Worm (Caenorhabditis elegans) whole organism, mixed stage, embryonic: ENCODE results near the gene secs-1.
A peak's percentile ranks its signal among the peaks of the same experiment; 100 is the strongest.

ENCODE experiments used
- elt-1 ChIP-seq: sonication (generic microtip); optimal IDR thresholded peaks from 2 replicates; lab custom pipeline; 2017; ENCODE audit warnings: missing genetic modification characterization, mild to moderate bottlenecking, missing compliant biosample characterization, antibody characterized with exemption, moderate library complexity, borderline replicate concordance; ENCODE audit not compliant: insufficient read depth
- elt-3 ChIP-seq: fragments of 150-350 bp; optimal IDR thresholded peaks from 2 replicates; lab custom pipeline; 2014; ENCODE audit warnings: missing biosample characterization, missing genetic modification characterization
- lin-13 ChIP-seq: fragments of 150-350 bp; optimal IDR thresholded peaks from 2 replicates; lab custom pipeline; 2014; ENCODE audit warnings: missing biosample characterization, missing genetic modification characterization
- nhr-237 ChIP-seq: fragments of 150-350 bp; optimal IDR thresholded peaks from 2 replicates; lab custom pipeline; 2014; ENCODE audit warnings: missing biosample characterization, missing genetic modification characterization
- nhr-28 ChIP-seq: fragments of 150-350 bp; optimal IDR thresholded peaks from 2 replicates; lab custom pipeline; 2014; ENCODE audit warnings: missing biosample characterization, missing genetic modification characterization
- pha-4 ChIP-seq: fragments of 150-350 bp; optimal IDR thresholded peaks from 2 replicates; lab custom pipeline; 2018; ENCODE audit warnings: missing biosample characterization, missing genetic modification reagents, missing genetic modification characterization
- snpc-4 ChIP-seq: fragments of 150-350 bp; optimal IDR thresholded peaks from 2 replicates; lab custom pipeline; 2014; ENCODE audit warnings: missing biosample characterization, missing genetic modification characterization
- ztf-11 ChIP-seq: fragments of 150-350 bp; optimal IDR thresholded peaks from 2 replicates; lab custom pipeline; 2014; ENCODE audit warnings: missing biosample characterization, missing genetic modification characterization

DNA sequence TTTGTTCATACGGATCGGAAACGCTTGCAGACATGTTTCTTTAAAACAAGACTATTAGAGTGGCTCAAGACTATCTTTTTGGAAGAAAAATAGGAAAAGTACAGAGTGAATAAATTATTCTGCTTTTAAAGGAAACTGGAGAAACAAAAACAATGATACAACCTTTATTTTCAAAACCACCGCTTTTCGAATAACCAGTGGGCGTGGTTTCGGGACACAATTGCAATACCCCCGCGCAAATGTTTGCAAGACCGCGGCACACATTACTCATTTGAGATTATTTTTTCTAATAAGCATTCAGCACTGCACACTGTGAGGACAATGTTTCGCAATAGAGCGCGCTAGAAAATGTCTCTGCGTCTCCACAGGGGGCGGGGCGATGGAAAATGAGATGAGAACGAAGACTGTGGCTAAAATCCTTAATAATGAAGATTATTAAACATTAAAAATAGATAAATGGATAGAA lies 3.6 kb upstream of the secs-1 start, which contains the start of gene plrg-1:
- peak; percentile 89 for TF ChIP-seq lin-13 (tag; lab: Kevin White, UChicago)
- TF ChIP-seq pha-4: peak; percentile 95
- peak; percentile 33 for TF ChIP-seq elt-1 (tag; lab: Kevin White, UChicago)
- TF ChIP-seq elt-3 (tag; lab: Kevin White, UChicago): no peak
- peak; percentile 93 for TF ChIP-seq ztf-11 (tag; lab: Kevin White, UChicago)
- no peak for TF ChIP-seq nhr-28 (tag; lab: Kevin White, UChicago)
- peak; percentile 79 for TF ChIP-seq nhr-237 (tag; lab: Kevin White, UChicago)
- TF ChIP-seq snpc-4 (tag; lab: Kevin White, UChicago): no peak
